Fruit fly (Drosophila melanogaster): ENCODE data around the gene CG10949.

CG10949 gene

dm6 chr2L:20416754-20417563, at the start of gene CG10949, which contains the start of gene Arpc2 (continued):
- TF ChIP-seq CG18476 (GFP tag; optimal IDR thresholded peaks at IDR 0.05) (no peak), dati (GFP tag; IDR thresholded peaks at IDR 0.05) (no peak), Hmr (GFP tag; optimal IDR thresholded peaks at IDR 0.05) (peak; percentile 60), Atf-2 (GFP tag; optimal IDR thresholded peaks at IDR 0.05) (no peak), vfl (GFP tag; optimal IDR thresholded peaks at IDR 0.05) (peak; percentile 28), yki (optimal IDR thresholded peaks at IDR 0.05) (no peak), her (GFP tag; optimal IDR thresholded peaks at IDR 0.05) (no peak), CG31365 (tag; optimal IDR thresholded peaks at IDR 0.05) (no peak), CG17359 (tag; optimal IDR thresholded peaks at IDR 0.05) (peak; percentile 58), CG9609 (GFP tag; optimal IDR thresholded peaks at IDR 0.05) (no peak), ATbp (GFP tag; optimal IDR thresholded peaks at IDR 0.05) (no peak), CTCF (GFP tag; optimal IDR thresholded peaks at IDR 0.05) (no peak), H15 (GFP tag; IDR thresholded peaks at IDR 0.05) (no peak), Xbp1 (GFP tag; optimal IDR thresholded peaks at IDR 0.05) (peak; percentile 65), peb (GFP tag; IDR thresholded peaks at IDR 0.05) (no peak), NK7.1 (GFP tag; optimal IDR thresholded peaks at IDR 0.05) (no peak), TFAM (GFP tag; optimal IDR thresholded peaks at IDR 0.05) (no peak), Xrp1 (GFP tag; IDR thresholded peaks at IDR 0.05) (no peak; the same call in 1 of the 2 replicates), bab2 (GFP tag; optimal IDR thresholded peaks at IDR 0.05) (no peak), CG34422 (GFP tag; IDR thresholded peaks at IDR 0.05) (peak; percentile 73; the same call in 2 of the 3 replicates), BtbVII (GFP tag; optimal IDR thresholded peaks at IDR 0.05) (no peak), CG34224 (GFP tag; IDR thresholded peaks at IDR 0.05; ENCODE audit: partially characterized antibody) (peak; percentile 63; the same call in 2 of the 3 replicates), Camta (GFP tag; optimal IDR thresholded peaks at IDR 0.05) (no peak), Antp (GFP tag; optimal IDR thresholded peaks at IDR 0.05) (no peak), H2.0 (GFP tag; IDR thresholded peaks at IDR 0.05) (peak; percentile 38; the same call in 1 of the 2 replicates), oc (tag; optimal IDR thresholded peaks at IDR 0.05) (no peak), Bgb (GFP tag; IDR thresholded peaks at IDR 0.05; ENCODE audit: partially characterized antibody) (peak; percentile 38; the same call in 1 of the 2 replicates), CG5953 (GFP tag; IDR thresholded peaks at IDR 0.05) (no peak), CG3407 (GFP tag; optimal IDR thresholded peaks at IDR 0.05) (no peak), NfI (GFP tag; optimal IDR thresholded peaks at IDR 0.05) (peak; percentile 41), tup (GFP tag; optimal IDR thresholded peaks at IDR 0.05) (no peak), CG3838 (GFP tag; optimal IDR thresholded peaks at IDR 0.05) (no peak), MESR4 (GFP tag; optimal IDR thresholded peaks at IDR 0.05) (peak; percentile 91), CG17186 (GFP tag; optimal IDR thresholded peaks at IDR 0.05) (peak; percentile 6), onecut (GFP tag; IDR thresholded peaks at IDR 0.05) (no peak), CG4328 (GFP tag; optimal IDR thresholded peaks at IDR 0.05) (peak; percentile 54), CG4617 (GFP tag; optimal IDR thresholded peaks at IDR 0.05; ENCODE audit: borderline replicate concordance) (peak; percentile 49), wor (GFP tag; IDR thresholded peaks at IDR 0.05) (no peak), CG10366 (GFP tag; IDR thresholded peaks at IDR 0.05) (peak; percentile 32; the same call in 1 of the 2 replicates), gcm (GFP tag; optimal IDR thresholded peaks at IDR 0.05) (peak; percentile 10), CG30403 (GFP tag; optimal IDR thresholded peaks at IDR 0.05) (peak; percentile 65), CG11093 (GFP tag; IDR thresholded peaks at IDR 0.05) (no peak), CG8765 (GFP tag; IDR thresholded peaks at IDR 0.05) (no peak), eve (GFP tag; optimal IDR thresholded peaks at IDR 0.05) (no peak), E2f1 (GFP tag; IDR thresholded peaks at IDR 0.05) (peak; percentile 48; the same call in 1 of the 2 replicates), da (GFP tag; optimal IDR thresholded peaks at IDR 0.05) (no peak), CG3995 (GFP tag; optimal IDR thresholded peaks at IDR 0.05) (peak; percentile 62), E2f2 (GFP tag; IDR thresholded peaks at IDR 0.05) (peak; percentile 67), Dip3 (GFP tag; optimal IDR thresholded peaks at IDR 0.05) (no peak), gsb-n (tag; optimal IDR thresholded peaks at IDR 0.05) (no peak), CG14710 (tag; optimal IDR thresholded peaks at IDR 0.05) (peak; percentile 86)
